Fruit fly (Drosophila melanogaster) whole organism, prepupa: ENCODE results near the gene Osi24.

Experiments used
- Blimp-1 ChIP-seq: fragments of 200-800 bp; sonication (Bioruptor generic); optimal IDR thresholded peaks from 3 replicates; lab custom pipeline; 2017; ENCODE audit warnings: missing biosample characterization, missing genetic modification characterization, mild to moderate bottlenecking, moderate library complexity, missing genetic modification reagents
- CG10631 ChIP-seq: fragments of 200-800 bp; sonication (Bioruptor generic); optimal IDR thresholded peaks from 2 replicates; lab custom pipeline; 2016; ENCODE audit warnings: missing biosample characterization, missing genetic modification characterization
- CG10669 ChIP-seq: fragments of 200-800 bp; sonication (Bioruptor generic); optimal IDR thresholded peaks from 3 replicates; lab custom pipeline; 2018; ENCODE audit warnings: missing biosample characterization, mild to moderate bottlenecking, missing genetic modification characterization, moderate library complexity
- CG11762 ChIP-seq: fragments of 200-800 bp; sonication (Bioruptor generic); optimal IDR thresholded peaks from 3 replicates; lab custom pipeline; 2016; ENCODE audit warnings: missing biosample characterization, missing genetic modification characterization; ENCODE audit not compliant: insufficient read depth
- CG11902 ChIP-seq: fragments of 200-800 bp; sonication (Bioruptor generic); optimal IDR thresholded peaks from 3 replicates; lab custom pipeline; 2016; ENCODE audit warnings: missing biosample characterization, missing genetic modification characterization
- CG15336 ChIP-seq: fragments of 200-800 bp; sonication (Bioruptor generic); IDR thresholded peaks from 2 replicates; pipeline ENCODE4 v1.3.6; 2022; ENCODE audit warnings: missing biosample characterization, missing genetic modification characterization
- CG1621 ChIP-seq: fragments of 200-800 bp; sonication (Bioruptor generic); optimal IDR thresholded peaks from 3 replicates; lab custom pipeline; 2018; ENCODE audit warnings: missing biosample characterization, mild to moderate bottlenecking, missing genetic modification characterization
- CG16779 ChIP-seq: fragments of 200-800 bp; sonication (Bioruptor generic); optimal IDR thresholded peaks from 3 replicates; lab custom pipeline; 2017; ENCODE audit warnings: missing biosample characterization, mild to moderate bottlenecking, missing genetic modification characterization
- CG3032 ChIP-seq: fragments of 200-800 bp; optimal IDR thresholded peaks from 2 replicates; lab custom pipeline; 2019; ENCODE audit warnings: missing biosample characterization, mild to moderate bottlenecking, missing genetic modification characterization, moderate library complexity
- CG32006 ChIP-seq: fragments of 200-800 bp; sonication (Bioruptor generic); optimal IDR thresholded peaks from 3 replicates; lab custom pipeline; 2017; ENCODE audit warnings: missing biosample characterization, mild to moderate bottlenecking, missing genetic modification characterization
- CG34406 ChIP-seq: fragments of 200-800 bp; sonication (Bioruptor generic); optimal IDR thresholded peaks from 3 replicates; lab custom pipeline; 2016; ENCODE audit warnings: missing biosample characterization, missing genetic modification characterization
- CG3919 ChIP-seq: fragments of 200-800 bp; sonication (Bioruptor generic); optimal IDR thresholded peaks from 3 replicates; lab custom pipeline; 2016; ENCODE audit warnings: missing biosample characterization, missing genetic modification characterization
- CG4318 ChIP-seq: fragments of 200-800 bp; sonication (Bioruptor generic); optimal IDR thresholded peaks from 3 replicates; lab custom pipeline; 2017; ENCODE audit warnings: missing biosample characterization, mild to moderate bottlenecking, missing genetic modification characterization
- CG6163 ChIP-seq: fragments of 200-800 bp; sonication (Bioruptor generic); IDR thresholded peaks from 3 replicates; pipeline ENCODE4 v1.3.6; 2022; ENCODE audit warnings: missing biosample characterization, missing genetic modification characterization
- CG6276 ChIP-seq: fragments of 200-800 bp; sonication (Bioruptor generic); optimal IDR thresholded peaks from 2 replicates; lab custom pipeline; 2017; ENCODE audit warnings: missing biosample characterization, mild to moderate bottlenecking, missing genetic modification characterization
- CG6792 ChIP-seq: fragments of 200-800 bp; sonication (Bioruptor generic); optimal IDR thresholded peaks from 3 replicates; lab custom pipeline; 2016; ENCODE audit warnings: missing biosample characterization, missing genetic modification characterization
- CG6808 ChIP-seq: fragments of 200-800 bp; sonication (Bioruptor generic); optimal IDR thresholded peaks from 3 replicates; lab custom pipeline; 2017; ENCODE audit warnings: missing biosample characterization, missing genetic modification characterization, mild to moderate bottlenecking, moderate library complexity, missing genetic modification reagents
- CG6854 ChIP-seq: fragments of 200-800 bp; sonication (Bioruptor generic); optimal IDR thresholded peaks from 2 replicates; lab custom pipeline; 2017; ENCODE audit warnings: missing biosample characterization, mild to moderate bottlenecking, missing genetic modification characterization
- CG7368 ChIP-seq: fragments of 200-800 bp; sonication (Bioruptor generic); optimal IDR thresholded peaks from 3 replicates; lab custom pipeline; 2016; ENCODE audit warnings: missing biosample characterization, missing genetic modification characterization
- CG8119 ChIP-seq: fragments of 200-800 bp; sonication (Bioruptor generic); IDR thresholded peaks from 3 replicates; pipeline ENCODE4 v1.3.6; 2022; ENCODE audit warnings: missing biosample characterization, missing genetic modification characterization
- CG8319 ChIP-seq: fragments of 200-800 bp; sonication (Bioruptor generic); optimal IDR thresholded peaks from 3 replicates; lab custom pipeline; 2016; ENCODE audit warnings: missing biosample characterization, missing genetic modification characterization
- CG9139 ChIP-seq: fragments of 200-800 bp; sonication (Bioruptor generic); optimal IDR thresholded peaks from 3 replicates; lab custom pipeline; 2017; ENCODE audit warnings: missing biosample characterization, mild to moderate bottlenecking, missing genetic modification characterization
- Eip75B ChIP-seq: fragments of 200-800 bp; sonication (Bioruptor generic); optimal IDR thresholded peaks from 3 replicates; lab custom pipeline; 2016; ENCODE audit warnings: missing biosample characterization, missing genetic modification characterization
- Eip78C ChIP-seq: fragments of 200-800 bp; sonication (Bioruptor generic); peaks from one replicate; lab custom pipeline; 2016; ENCODE audit warnings: missing biosample characterization, missing genetic modification characterization
- Eip93F ChIP-seq: fragments of 200-800 bp; sonication (Bioruptor generic); optimal IDR thresholded peaks from 2 replicates; lab custom pipeline; 2016; ENCODE audit warnings: missing biosample characterization, mild to moderate bottlenecking, missing genetic modification characterization
- Ets21C ChIP-seq: fragments of 200-800 bp; sonication (Bioruptor generic); optimal IDR thresholded peaks from 3 replicates; lab custom pipeline; 2016; ENCODE audit warnings: missing biosample characterization, missing genetic modification characterization
- Ets96B ChIP-seq: fragments of 200-800 bp; optimal IDR thresholded peaks from 2 replicates; lab custom pipeline; 2019; ENCODE audit warnings: missing biosample characterization, mild to moderate bottlenecking, missing genetic modification characterization, moderate library complexity
- Hr38 ChIP-seq: sonication (Bioruptor generic); optimal IDR thresholded peaks from 2 replicates; lab custom pipeline; 2016; ENCODE audit warnings: missing biosample characterization, missing genetic modification characterization
- Hr4 ChIP-seq: fragments of 200-800 bp; sonication (Bioruptor generic); optimal IDR thresholded peaks from 3 replicates; lab custom pipeline; 2016; ENCODE audit warnings: missing biosample characterization, missing genetic modification characterization
- Lpt ChIP-seq: fragments of 200-800 bp; sonication (Bioruptor generic); optimal IDR thresholded peaks from 3 replicates; lab custom pipeline; 2016; ENCODE audit warnings: missing biosample characterization, missing genetic modification characterization
- OdsH ChIP-seq: fragments of 200-800 bp; sonication (Bioruptor generic); optimal IDR thresholded peaks from 3 replicates; lab custom pipeline; 2016; ENCODE audit warnings: missing biosample characterization, missing genetic modification characterization
- Smox ChIP-seq: fragments of 200-800 bp; sonication (Bioruptor generic); optimal IDR thresholded peaks from 3 replicates; lab custom pipeline; 2016; ENCODE audit warnings: missing biosample characterization, missing genetic modification characterization
- Sox102F ChIP-seq: fragments of 200-800 bp; sonication (Bioruptor generic); optimal IDR thresholded peaks from 2 replicates; lab custom pipeline; 2016; ENCODE audit warnings: missing biosample characterization, mild to moderate bottlenecking, missing genetic modification characterization
- Sox14 ChIP-seq: fragments of 200-800 bp; sonication (Bioruptor generic); optimal IDR thresholded peaks from 3 replicates; lab custom pipeline; 2016; ENCODE audit warnings: missing biosample characterization, missing genetic modification characterization
- Sox15 ChIP-seq: fragments of 200-800 bp; sonication (Bioruptor generic); optimal IDR thresholded peaks from 3 replicates; lab custom pipeline; 2016; ENCODE audit warnings: missing biosample characterization, missing genetic modification characterization
- achi ChIP-seq: fragments of 200-800 bp; sonication (Bioruptor generic); optimal IDR thresholded peaks from 3 replicates; lab custom pipeline; 2016; ENCODE audit warnings: missing biosample characterization, missing genetic modification characterization
- acj6 ChIP-seq: fragments of 200-800 bp; sonication (Bioruptor generic); optimal IDR thresholded peaks from 3 replicates; lab custom pipeline; 2016; ENCODE audit warnings: missing biosample characterization, missing genetic modification characterization
- cyc ChIP-seq: fragments of 200-800 bp; sonication (Bioruptor generic); optimal IDR thresholded peaks from 3 replicates; lab custom pipeline; 2016; ENCODE audit warnings: missing biosample characterization, missing genetic modification characterization
- dac ChIP-seq: fragments of 200-800 bp; sonication (Bioruptor generic); optimal IDR thresholded peaks from 2 replicates; lab custom pipeline; 2017; ENCODE audit warnings: missing biosample characterization, mild to moderate bottlenecking, missing genetic modification characterization
- esn ChIP-seq: fragments of 200-800 bp; sonication (Bioruptor generic); optimal IDR thresholded peaks from 2 replicates; lab custom pipeline; 2016; ENCODE audit warnings: missing biosample characterization, mild to moderate bottlenecking, missing genetic modification characterization, moderate library complexity
- fd59A ChIP-seq: fragments of 200-800 bp; sonication (Bioruptor generic); optimal IDR thresholded peaks from 2 replicates; lab custom pipeline; 2017; ENCODE audit warnings: missing biosample characterization, mild to moderate bottlenecking, missing genetic modification characterization, missing genetic modification reagents
- fd85E ChIP-seq: fragments of 200-800 bp; sonication (Bioruptor generic); optimal IDR thresholded peaks from 3 replicates; lab custom pipeline; 2016; ENCODE audit warnings: missing biosample characterization, missing genetic modification characterization
- fkh ChIP-seq: fragments of 200-800 bp; sonication (Bioruptor generic); optimal IDR thresholded peaks from 3 replicates; lab custom pipeline; 2017; ENCODE audit warnings: missing biosample characterization, mild to moderate bottlenecking, missing genetic modification characterization, moderate library complexity
- lz ChIP-seq: fragments of 200-800 bp; sonication (Bioruptor generic); optimal IDR thresholded peaks from 3 replicates; lab custom pipeline; 2016; ENCODE audit warnings: missing biosample characterization, missing genetic modification characterization
- net ChIP-seq: fragments of 200-800 bp; sonication (Bioruptor generic); optimal IDR thresholded peaks from 3 replicates; lab custom pipeline; 2016; ENCODE audit warnings: missing biosample characterization, missing genetic modification characterization
- pdm3 ChIP-seq: fragments of 200-800 bp; sonication (Bioruptor generic); optimal IDR thresholded peaks from 3 replicates; lab custom pipeline; 2016; ENCODE audit warnings: missing biosample characterization, missing genetic modification characterization
- salr ChIP-seq, 2 experiments: fragments of 200-800 bp; sonication (Bioruptor generic); optimal IDR thresholded peaks; 3 replicates each; lab custom pipeline; 2016 to 2018; ENCODE audit warnings: missing biosample characterization in 2 of 2, missing genetic modification characterization in 2 of 2, mild to moderate bottlenecking in 1 of 2
- spab ChIP-seq: fragments of 200-800 bp; sonication (Bioruptor generic); optimal IDR thresholded peaks from 2 replicates; lab custom pipeline; 2017; ENCODE audit warnings: missing biosample characterization, mild to moderate bottlenecking, missing genetic modification characterization, missing genetic modification reagents
- ss ChIP-seq, 2 experiments: fragments of 200-800 bp; sonication (Bioruptor generic); optimal IDR thresholded peaks; 2 replicates in 1 of 2; 3 replicates in 1 of 2; lab custom pipeline; 2017 to 2018; ENCODE audit warnings: mild to moderate bottlenecking in 2 of 2, missing biosample characterization in 2 of 2, missing genetic modification characterization in 2 of 2, moderate library complexity in 1 of 2
- svp ChIP-seq: fragments of 200-800 bp; sonication (Bioruptor generic); peaks from one replicate; lab custom pipeline; 2016; ENCODE audit warnings: missing biosample characterization, missing genetic modification characterization
- topi ChIP-seq: fragments of 200-800 bp; sonication (Bioruptor generic); optimal IDR thresholded peaks from 3 replicates; lab custom pipeline; 2016; ENCODE audit warnings: missing biosample characterization, missing genetic modification characterization
- vri ChIP-seq: fragments of 200-800 bp; sonication (Bioruptor generic); optimal IDR thresholded peaks from 3 replicates; lab custom pipeline; 2016; ENCODE audit warnings: missing biosample characterization, mild to moderate bottlenecking, missing genetic modification characterization

Gene Osi24

DNA sequence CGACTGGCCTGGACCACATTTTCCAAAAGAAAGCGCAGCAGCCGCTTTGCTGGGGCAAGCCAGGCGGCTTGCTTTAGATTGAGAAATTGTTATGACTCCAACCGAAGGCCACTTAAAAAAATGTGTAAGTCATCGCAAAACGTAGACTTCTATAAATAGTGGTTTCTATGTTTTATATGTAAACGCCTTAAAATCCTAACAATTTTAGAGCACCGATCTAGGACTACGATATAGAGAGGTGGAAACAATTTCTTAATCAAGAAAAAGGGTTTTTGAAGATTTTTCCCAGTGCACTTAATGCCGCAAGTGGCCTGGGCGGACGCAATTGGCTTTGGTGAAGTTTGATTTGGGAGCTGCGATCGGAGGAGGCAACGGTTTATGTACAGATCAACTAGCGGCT is 15.6 kb downstream of the Osi24 start:
- TF ChIP-seq fd85E (GFP tag; lab: Kevin White, UChicago) (no peak), dac (GFP tag; lab: Kevin White, UChicago) (peak; percentile 89), Ets21C (GFP tag; lab: Kevin White, UChicago) (no peak), Lpt (GFP tag; lab: Kevin White, UChicago) (peak; percentile 89), CG15336 (GFP tag; lab: Robert Waterston, UW) (peak; percentile 93), svp (GFP tag; lab: Kevin White, UChicago) (no peak), CG8319 (GFP tag; lab: Kevin White, UChicago) (no peak), CG11762 (peak; percentile 31), vri (GFP tag; lab: Kevin White, UChicago) (no peak), CG16779 (tag; lab: Kevin White, UChicago) (no peak), CG3919 (GFP tag; lab: Kevin White, UChicago) (peak; percentile 63), ss (GFP tag; optimal IDR thresholded peaks at IDR 0.05; lab: Kevin White, UChicago) (no peak), Hr4 (peak; percentile 97), CG10631 (GFP tag; lab: Kevin White, UChicago) (peak; percentile 22), achi (peak; percentile 63), Eip93F (GFP tag; lab: Kevin White, UChicago) (no peak), net (GFP tag; lab: Kevin White, UChicago) (peak; percentile 66), spab (GFP tag; lab: Kevin White, UChicago) (no peak), topi (no peak), Sox14 (peak; percentile 50), CG9139 (GFP tag; lab: Kevin White, UChicago) (no peak), Hr38 (GFP tag; lab: Kevin White, UChicago) (peak; percentile 30), CG34406 (GFP tag; lab: Kevin White, UChicago) (no peak), CG10669 (GFP tag; lab: Kevin White, UChicago) (no peak), fd59A (GFP tag; lab: Kevin White, UChicago) (no peak), pdm3 (peak; percentile 61), Sox102F (GFP tag; lab: Kevin White, UChicago) (no peak), CG6854 (GFP tag; lab: Kevin White, UChicago) (no peak), fkh (no peak), cyc (GFP tag; lab: Kevin White, UChicago) (no peak), CG3032 (no peak), CG7368 (peak; percentile 19), CG6276 (GFP tag; lab: Kevin White, UChicago) (peak; percentile 87), CG6792 (peak; percentile 39), CG6808 (GFP tag; lab: Kevin White, UChicago) (no peak), Ets96B (tag; lab: Kevin White, UChicago) (no peak), CG8119 (GFP tag; lab: Robert Waterston, UW) (peak; percentile 88), Blimp-1 (GFP tag; lab: Kevin White, UChicago) (no peak), OdsH (GFP tag; lab: Kevin White, UChicago) (peak; percentile 69), salr (GFP tag; optimal IDR thresholded peaks at IDR 0.05; lab: Kevin White, UChicago) (peak in 1 of 2 experiments; percentile 64), esn (GFP tag; lab: Kevin White, UChicago) (no peak), CG1621 (tag; lab: Kevin White, UChicago) (no peak), Eip75B (GFP tag; lab: Kevin White, UChicago) (peak; percentile 28), Smox (GFP tag; lab: Kevin White, UChicago) (no peak), CG32006 (GFP tag; lab: Kevin White, UChicago) (peak; percentile 96), CG4318 (peak; percentile 92), CG6163 (GFP tag; lab: Robert Waterston, UW) (peak; percentile 83), Sox15 (GFP tag; lab: Kevin White, UChicago) (no peak), acj6 (GFP tag; lab: Kevin White, UChicago) (peak; percentile 46), CG11902 (GFP tag; lab: Kevin White, UChicago) (no peak), Eip78C (GFP tag; lab: Kevin White, UChicago) (peak; percentile 88), lz (peak; percentile 14)
